Worm (Caenorhabditis elegans) whole organism, midembryonic: ENCODE measurements around the gene sqt-2.

ENCODE experiments used
- flt-1 ChIP-seq: fragments of 200-800 bp; sonication (Bioruptor generic); IDR thresholded peaks from 2 replicates; pipeline ENCODE4 v1.3.6; 2022; ENCODE audit warnings: missing genetic modification characterization, missing compliant biosample characterization
- ref-1 ChIP-seq: fragments of 200-800 bp; sonication (Bioruptor generic); conservative IDR thresholded peaks from 2 replicates; pipeline ENCODE4 v1.3.6; 2022; ENCODE audit warnings: missing genetic modification reagents, missing genetic modification characterization, missing compliant biosample characterization
- ztf-23 ChIP-seq: fragments of 200-800 bp; sonication (Bioruptor generic); IDR thresholded peaks from 2 replicates; pipeline ENCODE4 v1.3.6; 2022; ENCODE audit warnings: missing genetic modification reagents, missing genetic modification characterization, missing compliant biosample characterization

DNA sequence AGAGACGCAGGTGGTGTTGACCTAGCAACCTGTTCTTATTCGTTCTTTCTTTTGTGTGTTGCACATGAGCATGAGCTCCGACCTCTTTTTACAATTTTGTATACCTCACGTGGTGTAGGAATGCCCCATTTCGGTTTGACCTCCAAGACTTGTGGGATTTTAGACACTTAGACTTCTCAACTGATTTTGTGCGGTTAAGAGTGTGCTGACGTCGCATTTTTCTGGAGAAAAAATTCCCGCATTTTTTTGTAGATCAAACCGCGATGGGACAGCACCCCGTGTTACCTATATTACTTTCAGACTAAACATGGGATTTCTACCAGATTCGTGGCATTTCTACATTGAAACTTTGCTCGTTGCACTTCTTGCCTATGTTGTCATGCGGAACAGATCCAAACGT, 28.2 kb downstream of the sqt-2 start, which contains the start of gene sptl-1:
- TF ChIP-seq flt-1 (GFP tag; lab: Robert Waterston, UW): no peak
- no peak for TF ChIP-seq ref-1 (GFP tag; lab: Robert Waterston, UW)
- TF ChIP-seq ztf-23 (GFP tag; lab: Robert Waterston, UW): no peak
